Fruit fly (Drosophila melanogaster): Measurements from ENCODE around the gene CG40006.

The CG40006 gene

dm6 chr2L:22578920-22579548 is 177.1 kb downstream of the CG40006 start, which contains the start of gene Slmap (continued):
- TF ChIP-seq gfzf (GFP tag; optimal IDR thresholded peaks at IDR 0.05) (peak; percentile 11), grau (tag; optimal IDR thresholded peaks at IDR 0.05) (no peak), CG7556 (GFP tag; optimal IDR thresholded peaks at IDR 0.05) (no peak), CG14014 (GFP tag; IDR thresholded peaks at IDR 0.05) (no peak), zen (tag; optimal IDR thresholded peaks at IDR 0.05) (peak; percentile 29), pzg (GFP tag; optimal IDR thresholded peaks at IDR 0.05) (peak; percentile 50), Ets97D (GFP tag; optimal IDR thresholded peaks at IDR 0.05) (peak; percentile 11), CG8089 (GFP tag; optimal IDR thresholded peaks at IDR 0.05) (peak; percentile 35), CG31365 (tag; optimal IDR thresholded peaks at IDR 0.05) (no peak), BEAF-32 (GFP tag; optimal IDR thresholded peaks at IDR 0.05) (peak; percentile 16), phol (tag; optimal IDR thresholded peaks at IDR 0.05) (peak; percentile 37), D19A (tag; optimal IDR thresholded peaks at IDR 0.05) (peak; percentile 27), HmgZ (tag; optimal IDR thresholded peaks at IDR 0.05) (peak; percentile 0), MBD-R2 (GFP tag; IDR thresholded peaks at IDR 0.05) (peak; percentile 47), CG12659 (GFP tag; optimal IDR thresholded peaks at IDR 0.05) (peak; percentile 47), MESR4 (GFP tag; optimal IDR thresholded peaks at IDR 0.05) (peak; percentile 21), CG14667 (GFP tag; IDR thresholded peaks at IDR 0.05) (peak; percentile 46; the same call in 1 of the 2 replicates), row (GFP tag; IDR thresholded peaks at IDR 0.05) (peak; percentile 71), Aef1 (GFP tag; IDR thresholded peaks at IDR 0.05) (no peak), CG11504 (tag; optimal IDR thresholded peaks at IDR 0.05) (no peak), nmo (GFP tag; optimal IDR thresholded peaks at IDR 0.05) (peak; percentile 63), CG42726 (GFP tag; IDR thresholded peaks at IDR 0.05; ENCODE audit: partially characterized antibody) (no peak), knrl (GFP tag; IDR thresholded peaks at IDR 0.05; ENCODE audit: partially characterized antibody) (0 out of 3 replicates have a peak, but pooled peaks have one; percentile 7), Sox102F (GFP tag; optimal IDR thresholded peaks at IDR 0.05) (no peak), Chrac-16 (GFP tag; optimal IDR thresholded peaks at IDR 0.05) (no peak), CG14710 (tag; optimal IDR thresholded peaks at IDR 0.05) (peak; percentile 7), CG8290 (GFP tag; optimal IDR thresholded peaks at IDR 0.05) (peak; percentile 49), CG8290 (tag; optimal IDR thresholded peaks at IDR 0.05) (peak in 1 of 2 experiments; percentile 38), CG2120 (GFP tag; optimal IDR thresholded peaks at IDR 0.05) (no peak), slbo (GFP tag; IDR thresholded peaks at IDR 0.05) (no peak), dmrt99B (tag; optimal IDR thresholded peaks at IDR 0.05) (no peak), crp (GFP tag; optimal IDR thresholded peaks at IDR 0.05) (peak in 1 of 2 experiments; percentile 37), pfk (GFP tag; optimal IDR thresholded peaks at IDR 0.05) (peak; percentile 91), CoRest (tag; optimal IDR thresholded peaks at IDR 0.05) (peak; percentile 24), unc-4 (GFP tag; IDR thresholded peaks at IDR 0.05; ENCODE audit: partially characterized antibody) (no peak), CG7357 (GFP tag; IDR thresholded peaks at IDR 0.05) (peak; percentile 78)

dm6 chr2L:22577875-22578274 is 178.3 kb downstream of the CG40006 start:
- TF ChIP-seq CG30020 (tag; optimal IDR thresholded peaks at IDR 0.05) (peak; percentile 96), pfk (GFP tag; optimal IDR thresholded peaks at IDR 0.05) (peak; percentile 49), disco-r (GFP tag; optimal IDR thresholded peaks at IDR 0.05) (no peak), CG9215 (GFP tag; IDR thresholded peaks at IDR 0.05) (no peak), sisA (GFP tag; IDR thresholded peaks at IDR 0.05) (no peak), CG7357 (GFP tag; IDR thresholded peaks at IDR 0.05) (peak; percentile 74), CG1024 (GFP tag; IDR thresholded peaks at IDR 0.05) (peak; percentile 85), cas (GFP tag; IDR thresholded peaks at IDR 0.05) (no peak), Antp (GFP tag; optimal IDR thresholded peaks at IDR 0.05) (no peak), ssp (GFP tag; IDR thresholded peaks at IDR 0.05) (peak; percentile 92), CG17802 (tag; optimal IDR thresholded peaks at IDR 0.05) (peak; percentile 92), CG1603 (tag; optimal IDR thresholded peaks at IDR 0.05) (peak; percentile 82), BEAF-32 (GFP tag; optimal IDR thresholded peaks at IDR 0.05) (peak; percentile 26)
